Worm (Caenorhabditis elegans) whole organism, L3 larva: ENCODE results near the gene Y50E8A.12.

ENCODE experiments used
- nhr-76 ChIP-seq: fragments of 150-350 bp; sonication (generic microtip); optimal IDR thresholded peaks from 5 replicates; lab custom pipeline; 2014; ENCODE audit warnings: missing biosample characterization, missing genetic modification characterization
- snpc-4 ChIP-seq: fragments of 150-350 bp; optimal IDR thresholded peaks from 2 replicates; lab custom pipeline; 2014; ENCODE audit warnings: missing biosample characterization, missing genetic modification characterization

- no peak for TF ChIP-seq snpc-4 (tag; lab: Kevin White, UChicago)
- no peak for TF ChIP-seq nhr-76 (tag; lab: Kevin White, UChicago)
Measured at ce11 chrV:14736851-14737250, 47.2 kb downstream of the Y50E8A.12 start, which contains the start of gene Y50E8A.5.
